Worm (Caenorhabditis elegans) whole organism, L4 larva: ENCODE results near the gene C17G10.6.

ENCODE experiments used
- T20F7.1 ChIP-seq: fragments of 200-800 bp; sonication (Bioruptor generic); optimal IDR thresholded peaks from 2 replicates; lab custom pipeline; 2018; ENCODE audit warnings: mild to moderate bottlenecking, missing genetic modification characterization, missing compliant biosample characterization
- lin-13 ChIP-seq: fragments of 150-350 bp; optimal IDR thresholded peaks from 2 replicates; lab custom pipeline; 2014; ENCODE audit warnings: missing biosample characterization, missing genetic modification reagents, missing genetic modification characterization
- unc-130 ChIP-seq: sonication (generic microtip); optimal IDR thresholded peaks from 2 replicates; lab custom pipeline; 2016; ENCODE audit warnings: missing genetic modification reagents, missing genetic modification characterization, missing compliant biosample characterization

DNA sequence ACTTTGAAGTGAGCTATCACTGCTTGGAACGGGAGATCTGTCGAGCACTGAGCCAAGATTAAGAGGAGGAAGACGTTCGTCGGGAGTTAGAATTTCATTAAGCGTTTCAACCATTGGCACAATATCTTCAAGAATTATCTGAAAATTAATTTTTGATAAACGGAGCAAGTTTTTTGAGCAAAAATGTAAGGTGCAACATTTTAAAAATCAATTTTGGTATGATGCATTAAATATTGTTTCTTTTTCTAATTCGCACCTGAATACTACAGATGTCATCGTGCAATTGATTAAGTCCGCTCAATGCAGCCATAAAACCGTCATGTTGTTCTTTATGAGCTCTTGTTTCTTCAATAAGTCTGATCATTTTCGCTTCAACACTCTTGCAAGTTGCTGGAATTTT, 45.2 kb upstream of the C17G10.6 start, which contains the start of gene ddl-1:
- TF ChIP-seq lin-13 (GFP tag; lab: Kevin White, UChicago) (no peak), T20F7.1 (GFP tag; lab: Kevin White, UChicago) (no peak), unc-130 (GFP tag; lab: Kevin White, UChicago) (no peak)
